Fruit fly (Drosophila melanogaster) whole organism, embryonic: ENCODE data around the gene RhoGAP93B.
A peak's percentile ranks its signal among the peaks of the same experiment; 100 is the strongest.

Experiments
- CG10274 ChIP-seq: fragments of 200-800 bp; sonication (Bioruptor generic); optimal IDR thresholded peaks from 3 replicates; lab custom pipeline; 2017; ENCODE audit warnings: missing biosample characterization, mild to moderate bottlenecking, missing genetic modification characterization
- CG10321 ChIP-seq: fragments of 200-800 bp; sonication (Bioruptor generic); IDR thresholded peaks from 2 replicates; pipeline ENCODE4 v1.3.6; 2022; ENCODE audit warnings: missing biosample characterization, missing genetic modification characterization
- CG11723 ChIP-seq: fragments of 200-800 bp; sonication (Bioruptor generic); optimal IDR thresholded peaks from 2 replicates; lab custom pipeline; 2017; ENCODE audit warnings: missing biosample characterization, mild to moderate bottlenecking, missing genetic modification characterization
- CG12236 ChIP-seq: fragments of 200-800 bp; sonication (Bioruptor generic); optimal IDR thresholded peaks from 2 replicates; lab custom pipeline; 2016; ENCODE audit warnings: missing biosample characterization, missing genetic modification characterization
- CG13424 ChIP-seq: fragments of 200-800 bp; sonication (Bioruptor generic); optimal IDR thresholded peaks from 2 replicates; lab custom pipeline; 2019; ENCODE audit warnings: missing biosample characterization, mild to moderate bottlenecking, missing genetic modification characterization, moderate library complexity
- CG15011 ChIP-seq: fragments of 200-800 bp; sonication (Bioruptor generic); optimal IDR thresholded peaks from 3 replicates; lab custom pipeline; 2018; ENCODE audit warnings: missing biosample characterization, mild to moderate bottlenecking, missing genetic modification characterization
- CG1529 ChIP-seq: fragments of 200-800 bp; sonication (Bioruptor generic); optimal IDR thresholded peaks from 3 replicates; lab custom pipeline; 2018; ENCODE audit warnings: missing biosample characterization, missing genetic modification characterization
- CG17912 ChIP-seq: fragments of 200-800 bp; sonication (Bioruptor generic); optimal IDR thresholded peaks from 2 replicates; lab custom pipeline; 2018; ENCODE audit warnings: missing biosample characterization, mild to moderate bottlenecking, missing genetic modification characterization
- CG1792 ChIP-seq: fragments of 200-800 bp; sonication (Bioruptor generic); optimal IDR thresholded peaks from 2 replicates; lab custom pipeline; 2016; ENCODE audit warnings: missing biosample characterization, missing genetic modification characterization
- CG18476 ChIP-seq: fragments of 200-800 bp; sonication (Bioruptor generic); optimal IDR thresholded peaks from 2 replicates; lab custom pipeline; 2016; ENCODE audit warnings: missing biosample characterization, mild to moderate bottlenecking, missing genetic modification characterization
- CG31224 ChIP-seq: fragments of 200-800 bp; sonication (Bioruptor generic); IDR thresholded peaks from 2 replicates; pipeline ENCODE4 v1.3.6; 2022; ENCODE audit warnings: missing biosample characterization, missing genetic modification characterization
- CG32772 ChIP-seq: fragments of 200-800 bp; sonication (Bioruptor generic); IDR thresholded peaks from 2 replicates; pipeline ENCODE4 v1.3.6; 2022; ENCODE audit warnings: missing biosample characterization, missing genetic modification characterization
- CG34224 ChIP-seq: fragments of 200-800 bp; sonication (Bioruptor generic); IDR thresholded peaks from 3 replicates; pipeline ENCODE4 v1.3.6; 2022; ENCODE audit warnings: missing biosample characterization, missing genetic modification characterization; ENCODE audit not compliant: partially characterized antibody
- CG3995 ChIP-seq: fragments of 200-800 bp; sonication (Bioruptor generic); optimal IDR thresholded peaks from 3 replicates; lab custom pipeline; 2016; ENCODE audit warnings: missing biosample characterization, missing genetic modification characterization
- CG43689 ChIP-seq: fragments of 200-800 bp; sonication (Bioruptor generic); IDR thresholded peaks from 2 replicates; pipeline ENCODE4 v1.3.6; 2022; ENCODE audit warnings: missing biosample characterization, missing genetic modification characterization
- CG6175 ChIP-seq: fragments of 200-800 bp; sonication (Bioruptor generic); IDR thresholded peaks from 3 replicates; pipeline ENCODE4 v1.3.6; 2022; ENCODE audit warnings: missing biosample characterization, missing genetic modification characterization
- Camta ChIP-seq: fragments of 200-800 bp; sonication (Bioruptor generic); optimal IDR thresholded peaks from 2 replicates; lab custom pipeline; 2016; ENCODE audit warnings: missing biosample characterization, missing genetic modification characterization
- Dbx ChIP-seq: fragments of 200-800 bp; sonication (Bioruptor generic); IDR thresholded peaks from 3 replicates; pipeline ENCODE4 v1.3.6; 2022; ENCODE audit warnings: missing biosample characterization, missing genetic modification characterization
- HHEX ChIP-seq: fragments of 200-800 bp; sonication (Bioruptor generic); optimal IDR thresholded peaks from 3 replicates; lab custom pipeline; 2017; ENCODE audit warnings: missing biosample characterization, mild to moderate bottlenecking, missing genetic modification characterization, missing genetic modification reagents
- HLH4C ChIP-seq: fragments of 200-800 bp; sonication (Bioruptor generic); IDR thresholded peaks from 3 replicates; pipeline ENCODE4 v1.3.6; 2022; ENCODE audit warnings: missing biosample characterization, missing genetic modification characterization; ENCODE audit not compliant: partially characterized antibody
- Jarid2 ChIP-seq: fragments of 200-800 bp; sonication (Bioruptor generic); optimal IDR thresholded peaks from 3 replicates; lab custom pipeline; 2017; ENCODE audit warnings: mild to moderate bottlenecking, missing biosample characterization, missing genetic modification reagents, missing genetic modification characterization
- NK7.1 ChIP-seq: fragments of 200-800 bp; sonication (Bioruptor generic); optimal IDR thresholded peaks from 3 replicates; lab custom pipeline; 2016; ENCODE audit warnings: missing biosample characterization, missing genetic modification characterization
- Neu2 ChIP-seq: fragments of 200-800 bp; sonication (Bioruptor generic); optimal IDR thresholded peaks from 3 replicates; lab custom pipeline; 2016; ENCODE audit warnings: missing biosample characterization, missing genetic modification characterization, borderline replicate concordance
- Xbp1 ChIP-seq: fragments of 200-800 bp; sonication (Bioruptor generic); optimal IDR thresholded peaks from 3 replicates; lab custom pipeline; 2016; ENCODE audit warnings: missing biosample characterization, mild to moderate bottlenecking, missing genetic modification characterization
- bcd ChIP-seq: fragments of 200-800 bp; sonication (Bioruptor generic); optimal IDR thresholded peaks from 2 replicates; lab custom pipeline; 2017; ENCODE audit warnings: missing biosample characterization, mild to moderate bottlenecking, missing genetic modification characterization
- cas ChIP-seq: fragments of 200-800 bp; sonication (Bioruptor generic); IDR thresholded peaks from 2 replicates; pipeline ENCODE4 v1.3.6; 2022; ENCODE audit warnings: missing biosample characterization, missing genetic modification characterization
- caup ChIP-seq: fragments of 200-800 bp; sonication (Bioruptor generic); optimal IDR thresholded peaks from 3 replicates; lab custom pipeline; 2017; ENCODE audit warnings: missing biosample characterization, mild to moderate bottlenecking, missing genetic modification characterization, moderate library complexity; ENCODE audit not compliant: severe bottlenecking
- cg ChIP-seq: fragments of 200-800 bp; sonication (Bioruptor generic); optimal IDR thresholded peaks from 3 replicates; lab custom pipeline; 2019; ENCODE audit warnings: missing biosample characterization, mild to moderate bottlenecking, missing genetic modification characterization, moderate library complexity
- en ChIP-seq: fragments of 200-800 bp; sonication (Bioruptor generic); optimal IDR thresholded peaks from 2 replicates; lab custom pipeline; 2016; ENCODE audit warnings: missing biosample characterization, missing genetic modification characterization
- grn ChIP-seq: fragments of 200-800 bp; sonication (Bioruptor generic); optimal IDR thresholded peaks from 3 replicates; lab custom pipeline; 2017; ENCODE audit warnings: missing biosample characterization, missing genetic modification characterization
- lmd ChIP-seq: fragments of 200-800 bp; sonication (Bioruptor generic); IDR thresholded peaks from 2 replicates; pipeline ENCODE4 v1.3.6; 2022; ENCODE audit warnings: missing biosample characterization, missing genetic modification characterization
- lola ChIP-seq, 3 experiments: fragments of >200 bp in 2 of 3; fragments of 200-800 bp in 1 of 3; sonication (Bioruptor generic) in 1 of 3; optimal IDR thresholded peaks; 2 replicates each; lab custom pipeline; 2017 to 2019; ENCODE audit warnings: missing biosample characterization in 3 of 3, missing genetic modification characterization in 3 of 3, mild to moderate bottlenecking in 1 of 3, moderate library complexity in 1 of 3
- luna ChIP-seq: fragments of 200-800 bp; sonication (Bioruptor generic); optimal IDR thresholded peaks from 2 replicates; lab custom pipeline; 2016; ENCODE audit warnings: missing biosample characterization, missing genetic modification characterization
- mld ChIP-seq: fragments of 200-800 bp; sonication (Bioruptor generic); IDR thresholded peaks from 3 replicates; pipeline ENCODE4 v1.3.6; 2022; ENCODE audit warnings: missing biosample characterization, missing genetic modification characterization; ENCODE audit not compliant: partially characterized antibody
- pan ChIP-seq, 4 experiments: fragments of >200 bp in 3 of 4; fragments of 200-800 bp in 1 of 4; sonication (Bioruptor generic) in 1 of 4; optimal IDR thresholded peaks in 3 of 4; IDR thresholded peaks in 1 of 4; 2 replicates each; pipeline versions ENCODE4 v1.3.6 to Lab custom; 2017 to 2022; ENCODE audit warnings: missing biosample characterization in 2 of 4, missing genetic modification characterization in 2 of 4, mixed read lengths in 1 of 4
- shn ChIP-seq: fragments of 200-800 bp; sonication (Bioruptor generic); optimal IDR thresholded peaks from 3 replicates; lab custom pipeline; 2016; ENCODE audit warnings: missing biosample characterization, missing genetic modification characterization
- slou ChIP-seq: fragments of 200-800 bp; sonication (Bioruptor generic); optimal IDR thresholded peaks from 3 replicates; lab custom pipeline; 2016; ENCODE audit warnings: missing biosample characterization, missing genetic modification characterization
- slp2 ChIP-seq: fragments of 200-800 bp; sonication (Bioruptor generic); optimal IDR thresholded peaks from 2 replicates; lab custom pipeline; 2016; ENCODE audit warnings: missing biosample characterization, missing genetic modification characterization
- sna ChIP-seq: fragments of 200-800 bp; sonication (Bioruptor generic); IDR thresholded peaks from 2 replicates; pipeline ENCODE4 v1.3.6; 2022; ENCODE audit warnings: missing biosample characterization, missing genetic modification characterization; ENCODE audit not compliant: partially characterized antibody
- tap ChIP-seq: fragments of 200-800 bp; optimal IDR thresholded peaks from 3 replicates; lab custom pipeline; 2019; ENCODE audit warnings: missing biosample characterization, mild to moderate bottlenecking, missing genetic modification characterization, moderate library complexity
- tin ChIP-seq: fragments of 200-800 bp; sonication (Bioruptor generic); optimal IDR thresholded peaks from 3 replicates; lab custom pipeline; 2016; ENCODE audit warnings: missing biosample characterization, missing genetic modification characterization
- tna ChIP-seq: fragments of 200-800 bp; sonication (Bioruptor generic); IDR thresholded peaks from 2 replicates; pipeline ENCODE4 v1.3.6; 2022; ENCODE audit warnings: missing biosample characterization, missing genetic modification characterization; ENCODE audit not compliant: partially characterized antibody
- tx ChIP-seq: fragments of 200-800 bp; sonication (Bioruptor generic); optimal IDR thresholded peaks from 2 replicates; lab custom pipeline; 2016; ENCODE audit warnings: missing biosample characterization, missing genetic modification characterization
- usp ChIP-seq: fragments of >200 bp; optimal IDR thresholded peaks from 2 replicates; lab custom pipeline; 2017; ENCODE audit warnings: missing biosample characterization, missing genetic modification characterization
- vfl ChIP-seq: fragments of 200-800 bp; sonication (Bioruptor generic); optimal IDR thresholded peaks from 2 replicates; lab custom pipeline; 2016; ENCODE audit warnings: missing biosample characterization, missing genetic modification characterization
- wdn ChIP-seq: fragments of 200-800 bp; sonication (Bioruptor generic); IDR thresholded peaks from 2 replicates; pipeline ENCODE4 v1.3.6; 2022; ENCODE audit warnings: missing biosample characterization, missing genetic modification characterization

Gene RhoGAP93B

DNA sequence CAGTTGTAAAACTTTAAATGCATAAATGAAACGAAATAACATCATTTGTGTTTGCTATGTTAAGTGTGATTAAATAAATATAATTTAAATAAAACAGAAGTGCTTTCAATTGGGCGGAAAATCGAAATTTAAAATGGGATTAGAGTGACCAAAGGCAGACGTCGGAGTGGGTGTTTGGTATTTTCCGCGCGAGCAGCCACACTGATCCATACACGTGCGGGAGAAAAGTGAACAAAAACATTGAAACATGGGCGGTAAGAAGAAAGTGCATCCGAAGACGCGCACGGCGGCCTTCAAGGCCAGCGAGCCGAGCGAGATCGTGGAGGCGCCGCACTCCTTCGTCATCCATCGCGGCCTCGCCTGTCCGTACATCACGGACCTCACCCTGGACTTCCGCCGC is 18.4 kb upstream of the RhoGAP93B start, which contains the start of gene ppan (continued):
- TF ChIP-seq HLH4C (GFP tag; lab: Robert Waterston, UW), result peak; percentile 43; the same call in 1 of the 3 replicates

DNA sequence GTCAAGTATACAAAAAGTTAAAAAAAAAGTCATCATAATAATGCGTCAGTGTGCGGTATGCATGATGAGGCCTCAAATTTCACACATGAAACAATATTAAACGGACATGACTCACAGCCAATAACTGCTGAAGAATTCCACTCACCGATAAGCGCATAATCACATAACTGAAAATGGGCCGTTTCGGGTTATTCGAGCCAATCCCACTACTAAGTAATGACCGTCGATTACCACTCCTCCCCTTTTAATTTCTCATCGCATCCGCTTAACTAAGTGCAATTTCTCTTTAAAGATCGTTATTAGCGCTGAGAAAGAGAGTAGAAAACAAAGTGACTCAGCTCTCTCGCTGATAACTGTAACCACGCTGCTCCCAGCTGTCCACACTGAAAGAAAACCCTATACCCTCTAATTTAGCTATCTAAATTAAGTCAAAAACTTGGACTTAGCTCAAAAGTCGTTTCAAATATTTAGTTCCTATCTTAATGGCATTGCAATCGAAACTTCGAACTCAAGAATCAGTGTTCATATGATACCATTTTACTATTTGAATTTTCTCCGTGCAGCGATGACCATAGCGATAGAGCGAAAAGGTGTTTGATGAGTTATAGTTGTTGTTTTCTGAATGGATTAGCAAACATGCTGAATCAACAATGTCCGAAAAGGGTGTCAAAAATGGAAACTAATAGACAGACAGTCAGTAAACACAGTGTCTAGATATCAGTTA is 15.3 kb upstream of the RhoGAP93B start:
- peak; percentile 80 for TF ChIP-seq CG18476 (GFP tag; lab: Kevin White, UChicago)
- TF ChIP-seq CG1792 (GFP tag; lab: Kevin White, UChicago), result peak; percentile 91
- peak; percentile 80 for TF ChIP-seq luna (GFP tag; lab: Kevin White, UChicago)
- TF ChIP-seq sna (GFP tag; lab: Robert Waterston, UW), result no peak
- TF ChIP-seq CG12236 (GFP tag; lab: Kevin White, UChicago), result peak; percentile 88
- TF ChIP-seq wdn (GFP tag; lab: Robert Waterston, UW), result peak; percentile 84
- peak; percentile 66 for TF ChIP-seq Dbx (GFP tag; lab: Robert Waterston, UW)
- 0 out of 2 replicates have a peak, but pooled peaks have one; percentile 7 for TF ChIP-seq tna (GFP tag; lab: Robert Waterston, UW)
- TF ChIP-seq grn, result peak; percentile 89
- peak; percentile 46; the same call in 1 of the 3 replicates for TF ChIP-seq CG6175 (GFP tag; lab: Robert Waterston, UW)
- TF ChIP-seq CG11723 (GFP tag; lab: Kevin White, UChicago), result peak; percentile 81
- peak; percentile 77 for TF ChIP-seq cas (GFP tag; lab: Robert Waterston, UW)
- TF ChIP-seq en (GFP tag; lab: Kevin White, UChicago), result peak; percentile 79
- peak; percentile 74 for TF ChIP-seq CG10274
- TF ChIP-seq CG17912 (GFP tag; lab: Kevin White, UChicago), result peak; percentile 23
- peak; percentile 85 for TF ChIP-seq tx (GFP tag; lab: Kevin White, UChicago)
- TF ChIP-seq usp, result no peak
- peak; percentile 52 for TF ChIP-seq CG10321
- peak; percentile 89 for TF ChIP-seq caup (GFP tag; lab: Kevin White, UChicago)
- peak; percentile 81 for TF ChIP-seq tin (GFP tag; lab: Kevin White, UChicago)
- peak; percentile 65 for TF ChIP-seq CG43689 (GFP tag; lab: Robert Waterston, UW)
- TF ChIP-seq shn (GFP tag; lab: Kevin White, UChicago), result peak; percentile 80
- peak; percentile 39 for TF ChIP-seq CG3995 (GFP tag; lab: Kevin White, UChicago)
- peak; percentile 82 for TF ChIP-seq CG1529
- TF ChIP-seq tap (tag; lab: Kevin White, UChicago), result peak; percentile 90
- peak; percentile 78 for TF ChIP-seq bcd (GFP tag; lab: Kevin White, UChicago)
- peak; percentile 27 for TF ChIP-seq Neu2 (GFP tag; lab: Kevin White, UChicago)
- TF ChIP-seq NK7.1 (GFP tag; lab: Kevin White, UChicago), result peak; percentile 88
- TF ChIP-seq Jarid2, result no peak
- TF ChIP-seq CG31224 (GFP tag; lab: Robert Waterston, UW), result peak; percentile 75
- TF ChIP-seq Xbp1 (GFP tag; lab: Kevin White, UChicago), result peak; percentile 92
- peak; percentile 87 for TF ChIP-seq CG13424
- TF ChIP-seq cg (GFP tag; lab: Kevin White, UChicago), result no peak
- no peak for TF ChIP-seq mld (GFP tag; lab: Robert Waterston, UW)
- TF ChIP-seq lola (GFP tag; optimal IDR thresholded peaks at IDR 0.05; lab: Kevin White, UChicago), result peak in 1 of 3 experiments; percentile 73
- TF ChIP-seq slp2 (GFP tag; lab: Kevin White, UChicago), result peak; percentile 86
- no peak for TF ChIP-seq CG34224
- peak; percentile 59 for TF ChIP-seq HHEX (GFP tag; lab: Kevin White, UChicago)
- TF ChIP-seq slou, result peak; percentile 74
- TF ChIP-seq vfl, result peak; percentile 78
- TF ChIP-seq CG32772 (GFP tag; lab: Robert Waterston, UW), result peak; percentile 82
- no peak for TF ChIP-seq pan (optimal IDR thresholded peaks at IDR 0.05; lab: Kevin White, UChicago)
- peak in 1 of 2 experiments; percentile 91 for TF ChIP-seq pan (GFP tag; optimal IDR thresholded peaks at IDR 0.05 in 1 of 2, IDR thresholded peaks at IDR 0.05 in 1 of 2)
- no peak for TF ChIP-seq HLH4C (GFP tag; lab: Robert Waterston, UW)
- peak; percentile 85 for TF ChIP-seq lmd (GFP tag; lab: Robert Waterston, UW)
- peak; percentile 83 for TF ChIP-seq Camta (GFP tag; lab: Kevin White, UChicago)
- no peak for TF ChIP-seq CG15011
